Fruit fly (Drosophila melanogaster) whole organism, wandering third instar larva: Measurements from ENCODE around the gene wapl.
A peak's percentile ranks its signal among the peaks of the same experiment; 100 is the strongest.

Experiments
- Abd-B ChIP-seq: fragments of >200 bp; optimal IDR thresholded peaks from 2 replicates; lab custom pipeline; 2017; ENCODE audit warnings: missing biosample characterization, missing genetic modification characterization
- CG32264 ChIP-seq: fragments of 200-800 bp; sonication (Bioruptor generic); optimal IDR thresholded peaks from 2 replicates; lab custom pipeline; 2016; ENCODE audit warnings: missing biosample characterization, missing genetic modification characterization
- CG9705 ChIP-seq: fragments of 200-800 bp; sonication (Bioruptor generic); optimal IDR thresholded peaks from 2 replicates; lab custom pipeline; 2018; ENCODE audit warnings: missing biosample characterization, mild to moderate bottlenecking, missing genetic modification characterization
- CrebA ChIP-seq: fragments of 200-800 bp; sonication (Bioruptor generic); optimal IDR thresholded peaks from 2 replicates; lab custom pipeline; 2016; ENCODE audit warnings: missing biosample characterization, mild to moderate bottlenecking, missing genetic modification characterization, borderline replicate concordance
- Dfd ChIP-seq: fragments of >200 bp; optimal IDR thresholded peaks from 2 replicates; lab custom pipeline; 2017; ENCODE audit warnings: missing biosample characterization, missing genetic modification characterization
- Dif ChIP-seq: fragments of 200-275, 200-300 bp; sonication (Bioruptor generic); optimal IDR thresholded peaks from 2 replicates; lab custom pipeline; 2018; ENCODE audit warnings: missing biosample characterization, missing genetic modification characterization; ENCODE audit not compliant: partially characterized antibody
- GATAd ChIP-seq: sonication (Bioruptor generic); optimal IDR thresholded peaks from 2 replicates; lab custom pipeline; 2016; ENCODE audit warnings: missing biosample characterization, missing genetic modification characterization
- HLH106 ChIP-seq: fragments of 200-800 bp; optimal IDR thresholded peaks from 3 replicates; lab custom pipeline; 2019; ENCODE audit warnings: missing biosample characterization, mild to moderate bottlenecking, missing genetic modification characterization, moderate library complexity
- Hnf4 ChIP-seq: fragments of 200-800 bp; sonication (Bioruptor generic); optimal IDR thresholded peaks from 2 replicates; lab custom pipeline; 2016; ENCODE audit warnings: missing biosample characterization, mild to moderate bottlenecking, missing genetic modification characterization
- Hr78 ChIP-seq: fragments of >200 bp; optimal IDR thresholded peaks from 2 replicates; lab custom pipeline; 2017; ENCODE audit warnings: missing biosample characterization, missing genetic modification characterization
- Hr83 ChIP-seq: fragments of 200-300 bp; sonication (Bioruptor generic); optimal IDR thresholded peaks from 2 replicates; lab custom pipeline; 2016; ENCODE audit warnings: missing biosample characterization, mild to moderate bottlenecking, missing genetic modification characterization, moderate library complexity; ENCODE audit not compliant: poor library complexity, severe bottlenecking
- Jra ChIP-seq: sonication (Bioruptor generic); optimal IDR thresholded peaks from 2 replicates; lab custom pipeline; 2016; ENCODE audit warnings: missing biosample characterization, missing genetic modification characterization
- Mio ChIP-seq: sonication (Bioruptor generic); optimal IDR thresholded peaks from 2 replicates; lab custom pipeline; 2016; ENCODE audit warnings: missing biosample characterization, missing genetic modification characterization
- Myc ChIP-seq: fragments of >200 bp; optimal IDR thresholded peaks from 2 replicates; lab custom pipeline; 2017
- N ChIP-seq: fragments of >200 bp; optimal IDR thresholded peaks from 2 replicates; lab custom pipeline; 2018; ENCODE audit warnings: missing biosample characterization, missing external identifiers, missing genetic modification characterization
- OdsH ChIP-seq: fragments of 200-800 bp; sonication (Bioruptor generic); optimal IDR thresholded peaks from 2 replicates; lab custom pipeline; 2016; ENCODE audit warnings: missing biosample characterization, mild to moderate bottlenecking, missing genetic modification characterization
- Rel ChIP-seq, 2 experiments: fragments of 200-800 bp; sonication (Bioruptor generic) in 1 of 2; optimal IDR thresholded peaks; 2 replicates in 1 of 2; 3 replicates in 1 of 2; lab custom pipeline; 2016 to 2019; ENCODE audit warnings: mild to moderate bottlenecking in 2 of 2, missing biosample characterization in 2 of 2, missing genetic modification characterization in 2 of 2, moderate library complexity in 1 of 2
- Sp1 ChIP-seq: fragments of 200-800 bp; sonication (Bioruptor generic); optimal IDR thresholded peaks from 3 replicates; lab custom pipeline; 2019; ENCODE audit warnings: missing biosample characterization, mild to moderate bottlenecking, missing genetic modification characterization, moderate library complexity
- Vsx2 ChIP-seq: fragments of 200-300, 225-300 bp; sonication (Bioruptor generic); optimal IDR thresholded peaks from 2 replicates; lab custom pipeline; 2018; ENCODE audit warnings: missing biosample characterization, missing genetic modification characterization; ENCODE audit not compliant: partially characterized antibody
- br ChIP-seq: fragments of 200-800 bp; sonication (Bioruptor generic); optimal IDR thresholded peaks from 2 replicates; lab custom pipeline; 2016; ENCODE audit warnings: missing biosample characterization, missing genetic modification characterization
- brk ChIP-seq: fragments of 200-800 bp; sonication (Bioruptor generic); optimal IDR thresholded peaks from 2 replicates; lab custom pipeline; 2016; ENCODE audit warnings: missing biosample characterization, mild to moderate bottlenecking, missing genetic modification characterization
- dl ChIP-seq, 2 experiments: fragments of 175-275, 200-275 bp in 1 of 2; fragments of 200-275 bp in 1 of 2; sonication (Bioruptor generic); optimal IDR thresholded peaks; lab custom pipeline; 2018; ENCODE audit warnings: mild to moderate bottlenecking in 2 of 2, missing biosample characterization in 2 of 2, missing genetic modification characterization in 2 of 2, moderate library complexity in 2 of 2; ENCODE audit not compliant: partially characterized antibody in 2 of 2, insufficient read depth in 1 of 2
- dmrt93B ChIP-seq: fragments of 200-800 bp; sonication (Bioruptor generic); optimal IDR thresholded peaks from 2 replicates; lab custom pipeline; 2018; ENCODE audit warnings: missing biosample characterization, mild to moderate bottlenecking, missing genetic modification characterization
- dsf ChIP-seq: sonication (Bioruptor generic); optimal IDR thresholded peaks from 2 replicates; lab custom pipeline; 2016; ENCODE audit warnings: missing biosample characterization, missing genetic modification characterization, borderline replicate concordance
- ey ChIP-seq: fragments of 200-800 bp; sonication (Bioruptor generic); optimal IDR thresholded peaks from 2 replicates; lab custom pipeline; 2016; ENCODE audit warnings: missing biosample characterization, missing genetic modification characterization
- foxo ChIP-seq, 2 experiments: fragments of 200-800 bp; sonication (Bioruptor generic); optimal IDR thresholded peaks; 2 replicates in 1 of 2; 3 replicates in 1 of 2; lab custom pipeline; 2016 to 2017; ENCODE audit warnings: missing biosample characterization in 2 of 2, missing genetic modification characterization in 2 of 2
- fru ChIP-seq: fragments of 200-800 bp; sonication (Bioruptor generic); optimal IDR thresholded peaks from 3 replicates; lab custom pipeline; 2016; ENCODE audit warnings: missing biosample characterization, mild to moderate bottlenecking, missing genetic modification characterization
- h ChIP-seq: fragments of 200-800 bp; sonication (Bioruptor generic); optimal IDR thresholded peaks from 3 replicates; lab custom pipeline; 2016; ENCODE audit warnings: missing biosample characterization, mild to moderate bottlenecking, missing genetic modification characterization
- jim ChIP-seq: fragments of 175-275, 200-325 bp; sonication (Bioruptor generic); optimal IDR thresholded peaks from 2 replicates; lab custom pipeline; 2016; ENCODE audit warnings: missing biosample characterization, mild to moderate bottlenecking, missing genetic modification characterization
- lola ChIP-seq: fragments of >200 bp; optimal IDR thresholded peaks from 2 replicates; lab custom pipeline; 2017; ENCODE audit warnings: missing biosample characterization, missing genetic modification characterization
- pan ChIP-seq: fragments of >200 bp; optimal IDR thresholded peaks from 2 replicates; lab custom pipeline; 2017
- psq ChIP-seq: fragments of 200-800 bp; sonication (Bioruptor generic); optimal IDR thresholded peaks from 3 replicates; lab custom pipeline; 2017; ENCODE audit warnings: missing biosample characterization, mild to moderate bottlenecking, missing genetic modification characterization, moderate library complexity
- rgr ChIP-seq: fragments of 200-800 bp; sonication (Bioruptor generic); optimal IDR thresholded peaks from 3 replicates; lab custom pipeline; 2016; ENCODE audit warnings: missing biosample characterization, mild to moderate bottlenecking, missing genetic modification characterization
- sage ChIP-seq: fragments of 200-800 bp; sonication (Bioruptor generic); optimal IDR thresholded peaks from 2 replicates; lab custom pipeline; 2016; ENCODE audit warnings: missing biosample characterization, mild to moderate bottlenecking, missing genetic modification characterization
- sv ChIP-seq: fragments of 200-800 bp; sonication (Bioruptor generic); optimal IDR thresholded peaks from 3 replicates; lab custom pipeline; 2016; ENCODE audit warnings: missing biosample characterization, missing genetic modification characterization
- tai ChIP-seq: sonication (Bioruptor generic); optimal IDR thresholded peaks from 2 replicates; lab custom pipeline; 2016; ENCODE audit warnings: missing biosample characterization, missing genetic modification characterization
- usp ChIP-seq: fragments of >200 bp; optimal IDR thresholded peaks from 2 replicates; lab custom pipeline; 2017; ENCODE audit warnings: missing biosample characterization, missing genetic modification characterization
- woc ChIP-seq: sonication (Bioruptor generic); optimal IDR thresholded peaks from 2 replicates; lab custom pipeline; 2016; ENCODE audit warnings: missing biosample characterization, mild to moderate bottlenecking, missing genetic modification characterization

Gene wapl

DNA sequence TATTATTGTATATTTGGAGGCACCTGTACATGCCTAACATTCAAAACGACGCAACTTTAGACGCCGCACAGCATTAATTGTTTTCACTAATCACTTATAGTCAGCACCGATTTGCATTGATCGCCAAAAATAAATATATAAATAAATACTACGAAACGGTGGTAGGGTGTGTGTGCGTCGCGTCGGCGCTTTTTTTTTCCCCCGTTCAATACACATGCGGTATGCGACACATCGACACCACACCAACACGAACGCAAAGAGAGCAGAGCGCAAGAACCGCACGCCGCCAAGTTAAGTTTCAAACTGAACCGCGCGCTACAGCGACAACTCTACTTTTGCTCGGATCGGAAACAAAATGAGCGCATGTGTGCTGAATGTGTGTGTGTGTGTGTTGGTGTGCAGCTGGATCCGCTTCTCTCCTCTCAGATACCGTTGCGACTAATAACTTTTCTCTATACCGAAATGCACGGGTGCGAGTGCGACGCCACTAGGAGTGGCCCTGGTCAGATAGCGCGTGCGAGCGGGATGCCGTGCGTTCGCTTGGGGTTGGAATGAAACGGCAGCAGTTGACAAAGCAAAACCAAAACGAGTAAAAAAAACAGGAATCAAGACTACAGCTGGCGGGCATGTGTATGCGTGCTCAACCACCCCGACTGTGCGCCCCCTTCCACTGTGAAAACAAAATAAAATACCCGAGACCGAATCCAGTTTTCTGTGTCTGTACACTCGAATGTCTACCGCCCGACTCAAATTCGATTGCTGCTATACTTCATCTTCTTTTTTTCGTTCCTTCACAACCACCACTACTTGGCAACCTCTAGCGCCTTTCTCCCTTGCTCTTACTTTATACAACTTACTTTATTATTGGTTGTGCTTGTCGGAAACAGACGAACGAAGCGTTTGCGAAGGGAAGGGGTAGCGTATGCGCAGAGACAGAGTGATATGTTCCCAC, 35.5 kb downstream of the wapl start, which contains the start of gene ph-d:
TSS of gene ph-d (minus strand) at position 274 of the 952 bp plus-strand sequence.
- TF ChIP-seq jim (GFP tag; lab: Kevin White, UChicago) (peak; percentile 100), rgr (GFP tag; lab: Kevin White, UChicago) (peak; percentile 44), foxo (GFP tag; optimal IDR thresholded peaks at IDR 0.05; lab: Kevin White, UChicago) (peak; percentile 19 to 64), usp (GFP tag; lab: Kevin White, UChicago) (no peak), Dif (GFP tag; lab: Kevin White, UChicago) (peak; percentile 90), GATAd (no peak), woc (peak; percentile 70), brk (peak; percentile 65), Abd-B (GFP tag; lab: Kevin White, UChicago) (no peak), Jra (GFP tag; lab: Kevin White, UChicago) (peak; percentile 77), Dfd (GFP tag; lab: Kevin White, UChicago) (no peak), Hr83 (GFP tag; lab: Kevin White, UChicago) (peak; percentile 69), fru (GFP tag; lab: Kevin White, UChicago) (peak; percentile 34), dmrt93B (GFP tag; lab: Kevin White, UChicago) (peak; percentile 26), br (GFP tag; lab: Kevin White, UChicago) (peak; percentile 65), sv (GFP tag; lab: Kevin White, UChicago) (peak; percentile 34), Vsx2 (peak; percentile 68), psq (GFP tag; lab: Kevin White, UChicago) (no peak), pan (lab: Kevin White, UChicago) (no peak), sage (GFP tag; lab: Kevin White, UChicago) (peak; percentile 11), Mio (GFP tag; lab: Kevin White, UChicago) (no peak), dsf (GFP tag; lab: Kevin White, UChicago) (peak; percentile 16), Hnf4 (GFP tag; lab: Kevin White, UChicago) (peak; percentile 75), CG32264 (no peak), Sp1 (GFP tag; lab: Kevin White, UChicago) (peak; percentile 80), ey (GFP tag; lab: Kevin White, UChicago) (peak; percentile 36), OdsH (GFP tag; lab: Kevin White, UChicago) (peak; percentile 33), tai (GFP tag; lab: Kevin White, UChicago) (peak; percentile 76), h (GFP tag; lab: Kevin White, UChicago) (peak; percentile 19), CrebA (GFP tag; lab: Kevin White, UChicago) (no peak), lola (GFP tag; lab: Kevin White, UChicago) (no peak), Rel (GFP tag; optimal IDR thresholded peaks at IDR 0.05; lab: Kevin White, UChicago) (no peak), Rel (tag; optimal IDR thresholded peaks at IDR 0.05; lab: Kevin White, UChicago) (peak; percentile 88), dl (GFP tag; optimal IDR thresholded peaks at IDR 0.05; lab: Kevin White, UChicago; ENCODE audit: insufficient read depth in 1 of 2, partially characterized antibody in 2 of 2) (peak in 1 of 2 experiments; percentile 56), CG9705 (peak; percentile 24), N (GFP tag; lab: Kevin White, UChicago) (peak; percentile 30), Myc (no peak), HLH106 (tag; lab: Kevin White, UChicago) (peak; percentile 23), Hr78 (GFP tag; lab: Kevin White, UChicago) (no peak)
